Worm (Caenorhabditis elegans): ENCODE results near the gene Y32F6B.9.

Gene Y32F6B.9

DNA sequence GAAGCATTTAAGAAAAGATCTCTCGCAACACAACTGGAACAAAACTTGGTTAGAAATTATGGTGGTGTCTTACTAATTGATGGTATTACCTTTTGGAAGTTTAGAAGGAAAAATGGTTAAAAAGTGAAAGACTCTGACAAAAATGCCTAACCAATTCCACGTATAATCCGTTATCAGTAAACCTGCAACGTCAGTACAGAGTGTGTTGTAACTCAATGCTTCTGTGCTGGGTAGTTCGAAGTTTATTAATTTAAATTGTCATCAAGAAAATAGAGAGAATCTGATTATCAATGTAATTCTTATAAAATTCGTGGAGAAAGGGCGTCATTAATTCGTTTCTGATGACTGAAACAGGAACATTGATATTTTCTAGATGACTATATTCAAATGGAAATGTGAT lies 43.3 kb upstream of the Y32F6B.9 start:
- TF ChIP-seq F10B5.3 (tag; optimal IDR thresholded peaks at IDR 0.05) (no peak), nhr-41 (GFP tag; IDR thresholded peaks at IDR 0.05) (no peak), T20F7.1 (GFP tag; optimal IDR thresholded peaks at IDR 0.05) (no peak), zip-2 (tag; optimal IDR thresholded peaks at IDR 0.05) (no peak), nhr-237 (tag; optimal IDR thresholded peaks at IDR 0.05) (no peak), dmd-9 (GFP tag; IDR thresholded peaks at IDR 0.05) (no peak), T26A8.4 (GFP tag; IDR thresholded peaks at IDR 0.05) (no peak), gei-8 (GFP tag; optimal IDR thresholded peaks at IDR 0.05) (no peak), dmd-6 (GFP tag; IDR thresholded peaks at IDR 0.05) (peak; percentile 54), aly-2 (tag; optimal IDR thresholded peaks at IDR 0.05) (no peak), ama-1 (optimal IDR thresholded peaks at IDR 0.05) (no peak), Y75B8A.6 (GFP tag; IDR thresholded peaks at IDR 0.05) (no peak), lin-39 (tag; optimal IDR thresholded peaks at IDR 0.05) (no peak), attf-4 (tag; optimal IDR thresholded peaks at IDR 0.05) (no peak), daf-16 (GFP tag; optimal IDR thresholded peaks at IDR 0.05) (no peak), daf-16 (tag; optimal IDR thresholded peaks at IDR 0.05) (peak; percentile 14), ztf-7 (tag; optimal IDR thresholded peaks at IDR 0.05) (no peak), arid-1 (GFP tag; conservative IDR thresholded peaks at IDR 0.05) (no peak), unc-62 (GFP tag; optimal IDR thresholded peaks at IDR 0.05 in 1 of 2) (peak in 1 of 2 experiments; percentile 95), unc-62 (tag; optimal IDR thresholded peaks at IDR 0.05) (no peak), egl-43 (GFP tag; IDR thresholded peaks at IDR 0.05) (no peak), daf-8 (GFP tag; IDR thresholded peaks at IDR 0.05) (no peak), tag-97 (GFP tag; IDR thresholded peaks at IDR 0.05) (no peak), ztf-11 (tag; optimal IDR thresholded peaks at IDR 0.05) (no peak), nhr-28 (tag; optimal IDR thresholded peaks at IDR 0.05) (peak; percentile 36), ZK337.2 (GFP tag; IDR thresholded peaks at IDR 0.05) (no peak), lir-3 (tag; optimal IDR thresholded peaks at IDR 0.05) (no peak), pqm-1 (tag; optimal IDR thresholded peaks at IDR 0.05) (peak; percentile 44), tra-1 (GFP tag; IDR thresholded peaks at IDR 0.05) (no peak), daf-19 (GFP tag; conservative IDR thresholded peaks at IDR 0.05) (no peak), hmg-1.1 (GFP tag; IDR thresholded peaks at IDR 0.05) (no peak), ceh-28 (tag; optimal IDR thresholded peaks at IDR 0.05) (no peak)

DNA sequence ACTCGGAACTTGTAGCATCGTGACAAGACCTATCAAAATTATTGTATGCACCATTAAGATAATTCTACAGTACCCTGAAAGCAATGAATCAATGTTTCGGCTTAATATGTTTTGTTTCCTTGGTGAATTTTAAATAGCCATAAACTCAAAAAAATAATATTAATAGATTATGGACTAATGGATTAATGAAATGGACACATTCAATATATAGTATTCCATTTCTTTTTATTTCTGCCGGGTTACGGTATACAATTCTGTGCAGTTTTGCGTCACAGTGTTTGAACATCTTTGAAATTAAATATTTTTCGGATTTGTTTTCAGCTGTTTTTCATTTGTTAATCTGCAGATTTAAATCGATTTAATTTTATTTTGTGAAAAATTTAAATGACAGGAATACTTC lies 41.9 kb upstream of the Y32F6B.9 start, which contains the start of gene set-22:
TSS of gene set-22 (plus strand) at position 301 of the 400 bp plus-strand sequence.
- TF ChIP-seq nhr-6 (tag; optimal IDR thresholded peaks at IDR 0.05) (no peak), cey-2 (tag; optimal IDR thresholded peaks at IDR 0.05; ENCODE audit: borderline replicate concordance, insufficient read depth) (no peak), T26A8.4 (GFP tag; IDR thresholded peaks at IDR 0.05) (no peak), Y75B8A.6 (GFP tag; IDR thresholded peaks at IDR 0.05) (no peak), spr-3 (GFP tag; optimal IDR thresholded peaks at IDR 0.05) (no peak), nhr-10 (tag; optimal IDR thresholded peaks at IDR 0.05) (no peak), fkh-10 (GFP tag; optimal IDR thresholded peaks at IDR 0.05) (no peak), dmd-9 (GFP tag; IDR thresholded peaks at IDR 0.05) (no peak)

DNA sequence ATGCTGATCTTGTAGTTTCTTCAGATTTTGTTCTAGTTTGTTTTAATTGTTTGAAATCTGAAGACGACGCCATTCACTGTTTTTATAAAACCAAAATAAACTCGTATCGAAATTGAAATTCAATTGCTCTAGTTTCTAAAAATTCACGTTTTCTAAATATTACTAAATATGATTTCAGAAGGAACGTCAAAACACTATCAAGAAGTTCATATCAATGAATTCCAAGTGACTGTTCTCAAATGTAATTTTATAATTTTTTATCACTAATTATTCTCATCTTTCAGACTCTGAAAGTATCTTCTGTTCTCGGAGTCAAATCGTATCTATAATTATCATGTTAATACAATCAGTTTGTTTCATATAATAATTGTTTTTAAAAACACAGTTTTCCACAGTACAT lies 37.8 kb upstream of the Y32F6B.9 start, which contains the start of gene snf-10:
TSS of gene snf-10 (minus strand) at position 101 of the 400 bp plus-strand sequence.
- TF ChIP-seq fkh-10 (GFP tag; optimal IDR thresholded peaks at IDR 0.05) (no peak), egl-27 (tag; optimal IDR thresholded peaks at IDR 0.05) (no peak), madf-9 (GFP tag; conservative IDR thresholded peaks at IDR 0.05) (no peak), spr-3 (GFP tag; optimal IDR thresholded peaks at IDR 0.05) (no peak), zfp-3 (GFP tag; conservative IDR thresholded peaks at IDR 0.05) (no peak), ceh-62 (tag; optimal IDR thresholded peaks at IDR 0.05) (no peak), lin-39 (tag; optimal IDR thresholded peaks at IDR 0.05) (no peak), saeg-2 (GFP tag; IDR thresholded peaks at IDR 0.05) (no peak), fos-1 (tag; optimal IDR thresholded peaks at IDR 0.05) (no peak), pha-4 (GFP tag; IDR thresholded peaks at IDR 0.05) (no peak), pha-4 (tag; optimal IDR thresholded peaks at IDR 0.05) (no peak), attf-4 (tag; optimal IDR thresholded peaks at IDR 0.05) (no peak), Y48G9A.11 (GFP tag; IDR thresholded peaks at IDR 0.05) (no peak), ceh-32 (tag; optimal IDR thresholded peaks at IDR 0.05; ENCODE audit: poor library complexity) (no peak), ctbp-1 (GFP tag; IDR thresholded peaks at IDR 0.05) (no peak), zfp-2 (tag; optimal IDR thresholded peaks at IDR 0.05) (no peak), ces-1 (GFP tag; optimal IDR thresholded peaks at IDR 0.05) (no peak), lsy-2 (tag; optimal IDR thresholded peaks at IDR 0.05) (no peak)
